Worm (Caenorhabditis elegans): ENCODE data around the gene C04E12.2.

- TF ChIP-seq ama-1 (optimal IDR thresholded peaks at IDR 0.05) (no peak), flt-1 (GFP tag; IDR thresholded peaks at IDR 0.05) (no peak)
Measured at ce11 chrV:3388299-3388698, 20.4 kb downstream of the C04E12.2 start.
